Worm (Caenorhabditis elegans) whole organism, early embryonic: ENCODE data around the gene srw-127.

Experiments
- B0310.2 ChIP-seq: sonication (generic microtip); optimal IDR thresholded peaks from 2 replicates; lab custom pipeline; 2016; ENCODE audit warnings: mild to moderate bottlenecking, missing genetic modification characterization, missing compliant biosample characterization
- aly-1 ChIP-seq: sonication (generic microtip); optimal IDR thresholded peaks from 2 replicates; lab custom pipeline; 2016; ENCODE audit warnings: missing genetic modification characterization, missing compliant biosample characterization
- ama-1 ChIP-seq: fragments of 150-350 bp; optimal IDR thresholded peaks from 2 replicates; lab custom pipeline; 2014
- ceh-13 ChIP-seq: fragments of 200-800 bp; sonication (Bioruptor generic); optimal IDR thresholded peaks from 2 replicates; lab custom pipeline; 2018; ENCODE audit warnings: mild to moderate bottlenecking, missing genetic modification characterization, missing compliant biosample characterization
- ceh-36 ChIP-seq: sonication (generic microtip); optimal IDR thresholded peaks from 2 replicates; lab custom pipeline; 2016; ENCODE audit warnings: missing genetic modification characterization, inconsistent platforms, missing compliant biosample characterization
- flt-1 ChIP-seq: fragments of 200-800 bp; sonication (Bioruptor generic); IDR thresholded peaks from 2 replicates; pipeline ENCODE4 v1.3.6; 2022; ENCODE audit warnings: missing genetic modification characterization, missing compliant biosample characterization
- hmbx-1 ChIP-seq: sonication (generic microtip); optimal IDR thresholded peaks from 2 replicates; lab custom pipeline; 2016; ENCODE audit warnings: mild to moderate bottlenecking, missing genetic modification characterization, missing compliant biosample characterization
- hnd-1 ChIP-seq: sonication (generic microtip); optimal IDR thresholded peaks from 2 replicates; lab custom pipeline; 2016; ENCODE audit warnings: missing genetic modification characterization, missing compliant biosample characterization
- scrt-1 ChIP-seq: fragments of 200-800 bp; sonication (Bioruptor generic); IDR thresholded peaks from 2 replicates; pipeline ENCODE4 v1.3.6; 2022; ENCODE audit warnings: missing genetic modification characterization, missing compliant biosample characterization
- tbx-11 ChIP-seq: fragments of 200-800 bp; sonication (Bioruptor generic); IDR thresholded peaks from 2 replicates; pipeline ENCODE4 v1.3.6; 2022; ENCODE audit warnings: missing genetic modification characterization, missing compliant biosample characterization
- tra-4 ChIP-seq: sonication (generic microtip); optimal IDR thresholded peaks from 2 replicates; lab custom pipeline; 2017; ENCODE audit warnings: missing genetic modification characterization, missing compliant biosample characterization

DNA sequence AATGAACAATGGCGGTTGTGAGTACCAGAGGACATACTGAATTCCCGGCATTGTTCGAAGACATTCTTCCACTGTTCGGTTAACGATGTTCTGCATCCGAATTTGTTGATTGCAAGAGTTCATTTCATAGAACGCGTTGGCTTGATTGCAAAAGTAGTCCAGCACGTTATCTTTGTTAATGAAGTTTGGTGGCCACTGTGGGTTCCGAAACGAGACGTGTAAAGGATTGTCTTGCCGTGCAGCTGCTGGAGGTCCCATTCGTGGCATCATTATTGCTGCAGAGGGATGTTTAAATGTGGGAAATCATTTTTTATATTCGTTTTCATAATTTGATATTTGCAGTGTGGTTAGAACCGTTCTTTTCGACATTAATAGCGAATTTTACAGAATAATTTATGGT lies 46.6 kb downstream of the srw-127 start, which contains the start of gene mdt-6:
- TF ChIP-seq tbx-11 (GFP tag; lab: Robert Waterston, UW), result no peak
- no peak for TF ChIP-seq ama-1 (lab: Kevin White, UChicago)
- TF ChIP-seq flt-1 (GFP tag; lab: Robert Waterston, UW), result no peak
- TF ChIP-seq hmbx-1 (tag; lab: Kevin White, UChicago), result no peak
- TF ChIP-seq B0310.2 (tag; lab: Kevin White, UChicago), result no peak
- no peak for TF ChIP-seq aly-1 (tag; lab: Kevin White, UChicago)
- TF ChIP-seq hnd-1 (tag; lab: Kevin White, UChicago), result no peak
- no peak for TF ChIP-seq scrt-1 (GFP tag; lab: Robert Waterston, UW)
- TF ChIP-seq ceh-13 (GFP tag; lab: Kevin White, UChicago), result no peak
- no peak for TF ChIP-seq tra-4 (tag; lab: Kevin White, UChicago)
- TF ChIP-seq ceh-36, result no peak
